Worm (Caenorhabditis elegans) whole organism, midembryonic: Measurements from ENCODE around the gene M162.5.

Experiments
- T22C8.4 ChIP-seq: fragments of 200-800 bp; sonication (Bioruptor generic); IDR thresholded peaks from 2 replicates; pipeline ENCODE4 v1.3.6; 2022; ENCODE audit warnings: missing genetic modification characterization, missing compliant biosample characterization
- cog-1 ChIP-seq: sonication (generic microtip); optimal IDR thresholded peaks from 2 replicates; lab custom pipeline; 2016; ENCODE audit warnings: missing genetic modification characterization, missing compliant biosample characterization
- klf-2 ChIP-seq: fragments of 200-800 bp; sonication (Bioruptor generic); conservative IDR thresholded peaks from 2 replicates; pipeline ENCODE4 v1.3.6; 2022; ENCODE audit warnings: missing genetic modification reagents, missing genetic modification characterization, missing compliant biosample characterization
- med-1 ChIP-seq: sonication (generic microtip); optimal IDR thresholded peaks from 2 replicates; lab custom pipeline; 2017; ENCODE audit warnings: missing genetic modification characterization, mild to moderate bottlenecking, missing compliant biosample characterization, antibody characterized with exemption, missing genetic modification reagents; ENCODE audit not compliant: insufficient read depth
- ref-1 ChIP-seq: fragments of 200-800 bp; sonication (Bioruptor generic); conservative IDR thresholded peaks from 2 replicates; pipeline ENCODE4 v1.3.6; 2022; ENCODE audit warnings: missing genetic modification reagents, missing genetic modification characterization, missing compliant biosample characterization
- tab-1 ChIP-seq: fragments of 200-800 bp; sonication (Bioruptor generic); IDR thresholded peaks from 2 replicates; pipeline ENCODE4 v1.3.6; 2022; ENCODE audit warnings: missing genetic modification characterization, missing compliant biosample characterization
- ztf-23 ChIP-seq: fragments of 200-800 bp; sonication (Bioruptor generic); IDR thresholded peaks from 2 replicates; pipeline ENCODE4 v1.3.6; 2022; ENCODE audit warnings: missing genetic modification reagents, missing genetic modification characterization, missing compliant biosample characterization
- ztf-29 ChIP-seq: fragments of 200-800 bp; sonication (Bioruptor generic); IDR thresholded peaks from 2 replicates; pipeline ENCODE4 v1.3.6; 2022; ENCODE audit warnings: missing genetic modification reagents, missing genetic modification characterization, missing compliant biosample characterization

Gene M162.5

DNA sequence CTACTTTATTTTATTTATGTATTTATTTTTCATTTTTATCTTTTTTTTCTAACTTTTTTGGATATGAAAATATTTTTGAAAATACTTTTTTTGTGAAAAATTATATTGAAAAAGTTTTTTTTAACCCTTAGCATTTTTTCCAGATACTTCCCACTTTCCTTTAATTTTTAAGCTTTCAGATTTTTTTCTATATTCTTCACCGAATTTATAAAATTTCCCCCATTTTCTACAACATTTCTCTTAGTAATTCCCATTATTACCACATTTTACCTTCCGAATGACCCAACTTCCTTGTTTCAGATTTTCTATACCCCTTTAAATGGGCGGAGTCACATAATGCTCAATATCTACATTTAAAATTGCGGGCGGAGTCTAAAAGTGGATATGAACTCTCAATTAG lies 54.0 kb downstream of the M162.5 start, which contains the start of gene daf-28:
daf-28 (plus strand) TSS at position 301 of the 400 bp plus-strand sequence.
- no peak for TF ChIP-seq T22C8.4 (GFP tag; lab: Robert Waterston, UW)
- no peak for TF ChIP-seq tab-1
- no peak for TF ChIP-seq ref-1
- no peak for TF ChIP-seq klf-2 (GFP tag; lab: Robert Waterston, UW)
- no peak for TF ChIP-seq cog-1 (tag; lab: Kevin White, UChicago)
- TF ChIP-seq ztf-29 (GFP tag; lab: Robert Waterston, UW), result no peak
- TF ChIP-seq ztf-23 (GFP tag; lab: Robert Waterston, UW), result no peak
- TF ChIP-seq med-1 (GFP tag; lab: Kevin White, UChicago), result no peak
